Fruit fly (Drosophila melanogaster) whole organism, embryonic: Measurements from ENCODE around the gene fwe.

Source experiments
- Atf6 ChIP-seq: fragments of 200-800 bp; sonication (Bioruptor generic); IDR thresholded peaks from 2 replicates; pipeline ENCODE4 v1.3.6; 2022; ENCODE audit warnings: missing biosample characterization, missing genetic modification characterization
- CG10462 ChIP-seq: fragments of 200-800 bp; sonication (Bioruptor generic); optimal IDR thresholded peaks from 2 replicates; lab custom pipeline; 2016; ENCODE audit warnings: missing biosample characterization, missing genetic modification characterization
- CG10565 ChIP-seq: fragments of 200-800 bp; sonication (Bioruptor generic); optimal IDR thresholded peaks from 3 replicates; lab custom pipeline; 2016; ENCODE audit warnings: missing biosample characterization, mild to moderate bottlenecking, missing genetic modification characterization
- CG10654 ChIP-seq: fragments of 200-800 bp; sonication (Bioruptor generic); optimal IDR thresholded peaks from 2 replicates; lab custom pipeline; 2016; ENCODE audit warnings: missing biosample characterization, missing genetic modification characterization
- CG11696 ChIP-seq: fragments of 200-800 bp; sonication (Bioruptor generic); IDR thresholded peaks from 2 replicates; pipeline ENCODE4 v1.3.6; 2022; ENCODE audit warnings: missing biosample characterization, missing genetic modification characterization
- CG12942 ChIP-seq: fragments of 200-800 bp; sonication (Bioruptor generic); optimal IDR thresholded peaks from 3 replicates; lab custom pipeline; 2016; ENCODE audit warnings: missing biosample characterization, missing genetic modification characterization
- CG15696 ChIP-seq: fragments of 200-800 bp; sonication (Bioruptor generic); optimal IDR thresholded peaks from 2 replicates; lab custom pipeline; 2019; ENCODE audit warnings: missing biosample characterization, mild to moderate bottlenecking, missing genetic modification characterization, moderate library complexity
- CG1602 ChIP-seq: fragments of 200-800 bp; sonication (Bioruptor generic); optimal IDR thresholded peaks from 3 replicates; lab custom pipeline; 2016; ENCODE audit warnings: missing biosample characterization, missing genetic modification characterization
- CG17612 ChIP-seq: fragments of 200-800 bp; sonication (Bioruptor generic); IDR thresholded peaks from 2 replicates; pipeline ENCODE4 v1.3.6; 2022; ENCODE audit warnings: missing biosample characterization, missing genetic modification characterization
- CG17802 ChIP-seq: fragments of 200-800 bp; sonication (Bioruptor generic); optimal IDR thresholded peaks from 2 replicates; lab custom pipeline; 2018; ENCODE audit warnings: missing biosample characterization, mild to moderate bottlenecking, missing genetic modification characterization, moderate library complexity
- CG1792 ChIP-seq: fragments of 200-800 bp; sonication (Bioruptor generic); optimal IDR thresholded peaks from 2 replicates; lab custom pipeline; 2016; ENCODE audit warnings: missing biosample characterization, missing genetic modification characterization
- CG31224 ChIP-seq: fragments of 200-800 bp; sonication (Bioruptor generic); IDR thresholded peaks from 2 replicates; pipeline ENCODE4 v1.3.6; 2022; ENCODE audit warnings: missing biosample characterization, missing genetic modification characterization
- CG31441 ChIP-seq: fragments of 200-800 bp; sonication (Bioruptor generic); IDR thresholded peaks from 2 replicates; pipeline ENCODE4 v1.3.6; 2022; ENCODE audit warnings: missing biosample characterization, missing genetic modification characterization
- CG34376 ChIP-seq: fragments of 200-800 bp; sonication (Bioruptor generic); optimal IDR thresholded peaks from 2 replicates; lab custom pipeline; 2018; ENCODE audit warnings: missing biosample characterization, mild to moderate bottlenecking, missing genetic modification characterization
- CG3995 ChIP-seq: fragments of 200-800 bp; sonication (Bioruptor generic); optimal IDR thresholded peaks from 3 replicates; lab custom pipeline; 2016; ENCODE audit warnings: missing biosample characterization, missing genetic modification characterization
- CG6175 ChIP-seq: fragments of 200-800 bp; sonication (Bioruptor generic); IDR thresholded peaks from 3 replicates; pipeline ENCODE4 v1.3.6; 2022; ENCODE audit warnings: missing biosample characterization, missing genetic modification characterization
- CG7786 ChIP-seq: fragments of 200-800 bp; sonication (Bioruptor generic); optimal IDR thresholded peaks from 2 replicates; lab custom pipeline; 2016; ENCODE audit warnings: missing biosample characterization, missing genetic modification characterization
- CG8478 ChIP-seq: fragments of >200 bp; optimal IDR thresholded peaks from 2 replicates; lab custom pipeline; 2018
- CG9817 ChIP-seq: fragments of 200-800 bp; sonication (Bioruptor generic); optimal IDR thresholded peaks from 2 replicates; lab custom pipeline; 2018; ENCODE audit warnings: missing biosample characterization, mild to moderate bottlenecking, missing genetic modification characterization, moderate library complexity
- CkIIα-i1 ChIP-seq: fragments of 200-800 bp; sonication (Bioruptor generic); IDR thresholded peaks from 2 replicates; pipeline ENCODE4 v1.3.6; 2022; ENCODE audit warnings: missing biosample characterization, missing genetic modification characterization
- Dip2 ChIP-seq: fragments of 200-800 bp; sonication (Bioruptor generic); IDR thresholded peaks from 2 replicates; pipeline ENCODE4 v1.3.6; 2022; ENCODE audit warnings: missing biosample characterization, missing genetic modification characterization
- Ets65A ChIP-seq: fragments of 200-800 bp; sonication (Bioruptor generic); peaks from one replicate; lab custom pipeline; 2016; ENCODE audit warnings: missing biosample characterization, missing genetic modification characterization
- Fer2 ChIP-seq: fragments of 200-800 bp; sonication (Bioruptor generic); optimal IDR thresholded peaks from 2 replicates; lab custom pipeline; 2018; ENCODE audit warnings: missing biosample characterization, mild to moderate bottlenecking, missing genetic modification characterization, moderate library complexity
- H15 ChIP-seq: fragments of 200-800 bp; sonication (Bioruptor generic); IDR thresholded peaks from 3 replicates; pipeline ENCODE4 v1.3.6; 2022; ENCODE audit warnings: missing biosample characterization, missing genetic modification characterization
- HLH54F ChIP-seq: fragments of 200-800 bp; sonication (Bioruptor generic); optimal IDR thresholded peaks from 3 replicates; lab custom pipeline; 2016; ENCODE audit warnings: missing biosample characterization, missing genetic modification characterization
- HmgD ChIP-seq: fragments of 200-800 bp; sonication (Bioruptor generic); optimal IDR thresholded peaks from 3 replicates; lab custom pipeline; 2016; ENCODE audit warnings: missing biosample characterization, missing genetic modification characterization
- Med ChIP-seq: fragments of 200-800 bp; sonication (Bioruptor generic); peaks from one replicate; lab custom pipeline; 2016; ENCODE audit warnings: missing biosample characterization, missing genetic modification characterization, mild to moderate bottlenecking, inconsistent platforms, moderate library complexity
- Mes4 ChIP-seq: fragments of 200-800 bp; sonication (Bioruptor generic); optimal IDR thresholded peaks from 2 replicates; lab custom pipeline; 2016; ENCODE audit warnings: missing biosample characterization, missing genetic modification characterization
- NC2β ChIP-seq: fragments of 200-800 bp; sonication (Bioruptor generic); optimal IDR thresholded peaks from 2 replicates; lab custom pipeline; 2016; ENCODE audit warnings: missing biosample characterization, missing genetic modification characterization
- Nf-YB ChIP-seq: fragments of 200-800 bp; sonication (Bioruptor generic); optimal IDR thresholded peaks from 3 replicates; lab custom pipeline; 2019; ENCODE audit warnings: missing biosample characterization, mild to moderate bottlenecking, missing genetic modification characterization, moderate library complexity
- Side ChIP-seq: fragments of 200-800 bp; sonication (Bioruptor generic); optimal IDR thresholded peaks from 2 replicates; lab custom pipeline; 2016; ENCODE audit warnings: missing biosample characterization, missing genetic modification characterization
- Xrp1 ChIP-seq: fragments of 200-800 bp; sonication (Bioruptor generic); IDR thresholded peaks from 2 replicates; pipeline ENCODE4 v1.3.6; 2022; ENCODE audit warnings: missing biosample characterization, missing genetic modification characterization
- ac ChIP-seq: fragments of 200-800 bp; sonication (Bioruptor generic); optimal IDR thresholded peaks from 3 replicates; lab custom pipeline; 2017; ENCODE audit warnings: missing biosample characterization, mild to moderate bottlenecking, missing genetic modification characterization
- al ChIP-seq: fragments of 200-800 bp; sonication (Bioruptor generic); IDR thresholded peaks from 2 replicates; pipeline ENCODE4 v1.3.6; 2022; ENCODE audit warnings: missing biosample characterization, missing genetic modification characterization
- amos ChIP-seq: fragments of 200-800 bp; sonication (Bioruptor generic); IDR thresholded peaks from 2 replicates; pipeline ENCODE4 v1.3.6; 2022; ENCODE audit warnings: missing biosample characterization, missing genetic modification characterization; ENCODE audit not compliant: partially characterized antibody
- bigmax ChIP-seq: fragments of 200-800 bp; sonication (Bioruptor generic); optimal IDR thresholded peaks from 2 replicates; lab custom pipeline; 2018; ENCODE audit warnings: missing biosample characterization, mild to moderate bottlenecking, missing genetic modification characterization
- chn ChIP-seq: fragments of 200-800 bp; sonication (Bioruptor generic); optimal IDR thresholded peaks from 2 replicates; lab custom pipeline; 2016; ENCODE audit warnings: missing biosample characterization, missing genetic modification characterization
- cwo ChIP-seq: fragments of 200-800 bp; sonication (Bioruptor generic); optimal IDR thresholded peaks from 3 replicates; lab custom pipeline; 2017; ENCODE audit warnings: missing biosample characterization, missing genetic modification characterization, mild to moderate bottlenecking, moderate library complexity, missing genetic modification reagents
- emc ChIP-seq: fragments of 200-800 bp; sonication (Bioruptor generic); optimal IDR thresholded peaks from 2 replicates; lab custom pipeline; 2016; ENCODE audit warnings: missing biosample characterization, missing genetic modification characterization
- eyg ChIP-seq: fragments of 200-800 bp; sonication (Bioruptor generic); optimal IDR thresholded peaks from 3 replicates; lab custom pipeline; 2016; ENCODE audit warnings: missing biosample characterization, missing genetic modification characterization
- fd96Cb ChIP-seq: fragments of 200-800 bp; sonication (Bioruptor generic); optimal IDR thresholded peaks from 2 replicates; lab custom pipeline; 2018; ENCODE audit warnings: missing biosample characterization, mild to moderate bottlenecking, missing genetic modification characterization, moderate library complexity
- hbn ChIP-seq: fragments of 200-800 bp; sonication (Bioruptor generic); IDR thresholded peaks from 2 replicates; pipeline ENCODE4 v1.3.6; 2022; ENCODE audit warnings: missing biosample characterization, missing genetic modification characterization; ENCODE audit not compliant: partially characterized antibody
- kah ChIP-seq: fragments of 200-800 bp; sonication (Bioruptor generic); optimal IDR thresholded peaks from 2 replicates; lab custom pipeline; 2018; ENCODE audit warnings: missing biosample characterization, mild to moderate bottlenecking, missing genetic modification characterization
- lab ChIP-seq: fragments of 200-800 bp; sonication (Bioruptor generic); optimal IDR thresholded peaks from 3 replicates; lab custom pipeline; 2017; ENCODE audit warnings: missing biosample characterization, missing genetic modification characterization, mild to moderate bottlenecking, moderate library complexity, missing genetic modification reagents
- lov ChIP-seq, 2 experiments: fragments of 200-800 bp in 1 of 2; fragments of >200 bp in 1 of 2; sonication (Bioruptor generic) in 1 of 2; IDR thresholded peaks in 1 of 2; optimal IDR thresholded peaks in 1 of 2; 2 replicates in 1 of 2; 3 replicates in 1 of 2; pipeline versions ENCODE4 v1.3.6 to Lab custom; 2017 to 2022; ENCODE audit warnings: missing biosample characterization in 1 of 2, missing genetic modification characterization in 1 of 2
- otp ChIP-seq: fragments of 200-800 bp; sonication (Bioruptor generic); IDR thresholded peaks from 3 replicates; pipeline ENCODE4, ENCODE4 v1.3.6; 2022; ENCODE audit warnings: missing biosample characterization, missing genetic modification characterization
- sens ChIP-seq: fragments of 200-800 bp; sonication (Bioruptor generic); peaks from one replicate; lab custom pipeline; 2016; ENCODE audit warnings: missing biosample characterization, missing genetic modification characterization
- sug ChIP-seq: fragments of 200-800 bp; optimal IDR thresholded peaks from 2 replicates; lab custom pipeline; 2019; ENCODE audit warnings: missing biosample characterization, mild to moderate bottlenecking, missing genetic modification characterization, moderate library complexity
- vvl ChIP-seq: fragments of 200-800 bp; sonication (Bioruptor generic); IDR thresholded peaks from 2 replicates; pipeline ENCODE4 v1.3.6; 2022; ENCODE audit warnings: missing biosample characterization, missing genetic modification characterization

fwe gene

DNA sequence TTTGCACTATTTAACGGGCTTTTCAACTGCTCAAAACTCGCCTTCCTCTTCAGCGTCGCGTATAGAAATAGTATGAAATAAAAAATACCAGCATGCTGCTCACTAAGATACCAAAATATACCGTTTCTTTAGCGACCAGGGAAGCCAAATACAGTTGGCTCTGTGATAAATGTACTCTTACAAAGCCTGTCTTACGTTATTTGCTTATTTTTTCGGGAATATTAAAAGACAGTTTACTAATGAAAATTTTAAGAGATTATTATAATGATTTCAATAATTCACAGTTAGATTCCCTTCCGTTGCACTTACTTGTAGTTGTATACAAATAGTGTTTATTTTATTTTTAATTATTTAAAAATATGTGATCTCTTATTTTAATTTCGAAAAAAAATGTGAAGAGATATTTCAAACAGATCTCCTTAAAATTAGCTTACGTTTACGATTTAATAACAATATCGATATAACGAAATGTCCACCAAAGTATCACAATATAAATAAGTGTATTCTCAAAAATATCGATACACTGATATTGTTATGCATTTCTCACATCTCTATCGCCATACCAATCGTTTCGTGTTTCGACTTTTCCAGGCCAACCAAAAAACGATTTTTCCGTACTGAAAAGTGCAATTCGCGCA is 10.3 kb upstream of the fwe start, which contains the start of the genes DCP2 and dbo (continued):
- TF ChIP-seq CG15696 (tag; lab: Kevin White, UChicago) (peak; percentile 58), sens (peak; percentile 67), lov (optimal IDR thresholded peaks at IDR 0.05; lab: Kevin White, UChicago) (no peak), lov (GFP tag; IDR thresholded peaks at IDR 0.05; lab: Robert Waterston, UW) (no peak), CG31224 (GFP tag; lab: Robert Waterston, UW) (0 out of 2 replicates have a peak, but pooled peaks have one; percentile 10), Fer2 (tag; lab: Kevin White, UChicago) (peak; percentile 74), CG31441 (GFP tag; lab: Robert Waterston, UW) (peak; percentile 57; the same call in 1 of the 2 replicates), al (GFP tag; lab: Robert Waterston, UW) (peak; percentile 71), chn (GFP tag; lab: Kevin White, UChicago) (peak; percentile 21), CG6175 (GFP tag; lab: Robert Waterston, UW) (0 out of 3 replicates have a peak, but pooled peaks have one; percentile 66), CG8478 (lab: Kevin White, UChicago) (no peak), CG10565 (GFP tag; lab: Kevin White, UChicago) (no peak), CG17612 (GFP tag; lab: Robert Waterston, UW) (no peak), CG1792 (GFP tag; lab: Kevin White, UChicago) (no peak), CG3995 (GFP tag; lab: Kevin White, UChicago) (peak; percentile 80), Nf-YB (no peak), Xrp1 (GFP tag; lab: Robert Waterston, UW) (peak; percentile 67), hbn (GFP tag; lab: Robert Waterston, UW) (peak; percentile 88), CG1602 (GFP tag; lab: Kevin White, UChicago) (peak; percentile 54), CG7786 (GFP tag; lab: Kevin White, UChicago) (no peak), CG17802 (tag; lab: Kevin White, UChicago) (no peak), H15 (0 out of 3 replicates have a peak, but pooled peaks have one; percentile 53), NC2β (GFP tag; lab: Kevin White, UChicago) (no peak), Med (GFP tag; lab: Kevin White, UChicago) (peak; percentile 86), kah (GFP tag; lab: Kevin White, UChicago) (no peak), CG12942 (GFP tag; lab: Kevin White, UChicago) (peak; percentile 5), emc (no peak), cwo (GFP tag; lab: Kevin White, UChicago) (no peak), vvl (GFP tag; lab: Robert Waterston, UW) (peak; percentile 74; the same call in 1 of the 2 replicates), lab (GFP tag; lab: Kevin White, UChicago) (peak; percentile 61), Mes4 (GFP tag; lab: Kevin White, UChicago) (no peak), ac (GFP tag; lab: Kevin White, UChicago) (no peak), CkIIα-i1 (GFP tag; lab: Robert Waterston, UW) (no peak), Side (GFP tag; lab: Kevin White, UChicago) (no peak), Ets65A (GFP tag; lab: Kevin White, UChicago) (peak; percentile 92), CG9817 (tag; lab: Kevin White, UChicago) (peak; percentile 83), fd96Cb (tag; lab: Kevin White, UChicago) (peak; percentile 50), CG11696 (GFP tag; lab: Robert Waterston, UW) (0 out of 2 replicates have a peak, but pooled peaks have one; percentile 17)

DNA sequence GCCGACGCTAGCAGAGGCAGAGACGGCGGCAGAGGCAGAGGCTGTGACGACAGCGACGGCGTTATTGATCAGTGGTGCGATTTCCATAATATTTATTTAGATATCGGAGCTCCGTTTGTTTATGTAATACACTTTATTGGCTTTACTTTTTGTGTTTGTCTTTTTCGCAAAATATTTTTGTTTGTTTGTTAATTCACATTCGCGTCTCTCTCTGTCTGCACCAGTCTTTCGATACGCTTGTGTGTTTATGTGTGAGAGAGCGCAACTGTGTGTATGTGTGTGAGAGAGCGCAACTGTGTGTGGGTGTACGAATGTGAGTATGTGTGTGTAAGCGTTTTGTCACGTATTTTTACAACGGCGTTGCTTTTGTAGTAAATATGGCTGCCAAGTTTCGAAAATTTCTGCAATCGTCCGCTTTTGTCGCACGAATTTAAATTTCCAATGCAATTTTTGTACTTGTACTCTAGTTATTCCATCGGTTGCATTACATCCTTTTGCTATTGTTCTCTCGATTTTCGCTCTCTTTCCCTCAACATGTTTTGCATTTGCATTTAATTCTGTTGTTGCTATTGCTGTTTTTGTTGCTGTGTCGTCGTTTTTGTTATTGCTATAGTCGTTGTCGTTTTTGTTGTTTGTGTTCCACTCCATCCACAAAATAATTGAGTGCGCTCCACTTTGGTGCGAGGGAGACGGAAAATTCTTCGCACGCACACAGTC is 9.4 kb upstream of the fwe start:
- TF ChIP-seq HLH54F (GFP tag; lab: Kevin White, UChicago) (no peak), CG10654 (no peak), Dip2 (no peak), CG10462 (no peak), bigmax (GFP tag; lab: Kevin White, UChicago) (no peak), amos (GFP tag; lab: Robert Waterston, UW) (no peak; the same call in 1 of the 2 replicates), HmgD (GFP tag; lab: Kevin White, UChicago) (no peak), otp (GFP tag; lab: Robert Waterston, UW) (no peak), CG34376 (GFP tag; lab: Kevin White, UChicago) (peak; percentile 25), cwo (GFP tag; lab: Kevin White, UChicago) (peak; percentile 16), eyg (GFP tag; lab: Kevin White, UChicago) (no peak), Atf6 (GFP tag; lab: Robert Waterston, UW) (no peak), sug (peak; percentile 35)
